Worm (Caenorhabditis elegans) whole organism, L4 larva: ENCODE measurements around the gene T26C12.2.

Source experiments
- D1046.2 ChIP-seq: fragments of 200-800 bp; sonication (Bioruptor generic); IDR thresholded peaks from 2 replicates; pipeline ENCODE4 v1.3.6; 2022; ENCODE audit warnings: missing genetic modification characterization, missing compliant biosample characterization
- F10B5.3 ChIP-seq: sonication (generic microtip); optimal IDR thresholded peaks from 2 replicates; lab custom pipeline; 2016; ENCODE audit warnings: mild to moderate bottlenecking, missing genetic modification characterization, missing compliant biosample characterization
- F44E2.7 ChIP-seq: fragments of 200-800 bp; sonication (Bioruptor generic); IDR thresholded peaks from 2 replicates; pipeline ENCODE4 v2.1.2; 2022; ENCODE audit warnings: missing genetic modification characterization, missing compliant biosample characterization
- Y105C5A.15 ChIP-seq: fragments of 200-800 bp; sonication (Bioruptor generic); IDR thresholded peaks from 2 replicates; pipeline ENCODE4 v1.3.6; 2022; ENCODE audit warnings: missing genetic modification characterization, missing compliant biosample characterization
- cey-2 ChIP-seq: sonication (generic microtip); optimal IDR thresholded peaks from 3 replicates; lab custom pipeline; 2017; ENCODE audit warnings: missing genetic modification characterization, mild to moderate bottlenecking, missing compliant biosample characterization, antibody characterized with exemption, borderline replicate concordance; ENCODE audit not compliant: insufficient read depth
- ctbp-1 ChIP-seq: fragments of 200-800 bp; sonication (Bioruptor generic); IDR thresholded peaks from 2 replicates; pipeline ENCODE4 v1.3.6; 2022; ENCODE audit warnings: missing genetic modification reagents, missing genetic modification characterization, missing compliant biosample characterization
- daf-8 ChIP-seq: fragments of 200-800 bp; sonication (Bioruptor generic); IDR thresholded peaks from 2 replicates; pipeline ENCODE4 v1.3.6; 2022; ENCODE audit warnings: missing genetic modification characterization, missing compliant biosample characterization
- dmd-6 ChIP-seq: fragments of 200-800 bp; sonication (Bioruptor generic); IDR thresholded peaks from 2 replicates; pipeline ENCODE4 v1.3.6; 2022; ENCODE audit warnings: missing genetic modification reagents, missing genetic modification characterization, missing compliant biosample characterization
- dpl-1 ChIP-seq: fragments of 150-350 bp; optimal IDR thresholded peaks from 2 replicates; lab custom pipeline; 2014; ENCODE audit warnings: missing biosample characterization, missing genetic modification reagents, missing genetic modification characterization
- egl-27 ChIP-seq: sonication (generic microtip); optimal IDR thresholded peaks from 3 replicates; lab custom pipeline; 2017; ENCODE audit warnings: missing biosample characterization, missing genetic modification reagents, missing genetic modification characterization
- fos-1 ChIP-seq: fragments of 150-350 bp; optimal IDR thresholded peaks from 2 replicates; lab custom pipeline; 2014; ENCODE audit warnings: missing biosample characterization, missing genetic modification characterization
- gei-8 ChIP-seq: fragments of 200-800 bp; sonication (Bioruptor generic); optimal IDR thresholded peaks from 2 replicates; lab custom pipeline; 2018; ENCODE audit warnings: mild to moderate bottlenecking, missing genetic modification characterization, missing compliant biosample characterization
- hlh-11 ChIP-seq: fragments of 200-800 bp; sonication (Bioruptor generic); optimal IDR thresholded peaks from 2 replicates; lab custom pipeline; 2018; ENCODE audit warnings: mild to moderate bottlenecking, missing genetic modification characterization, missing compliant biosample characterization
- hmg-1.1 ChIP-seq: fragments of 200-800 bp; sonication (Bioruptor generic); IDR thresholded peaks from 2 replicates; pipeline ENCODE4 v1.3.6; 2022; ENCODE audit warnings: missing genetic modification reagents, missing genetic modification characterization, missing compliant biosample characterization
- jun-1 ChIP-seq: fragments of 150-350 bp; optimal IDR thresholded peaks from 2 replicates; lab custom pipeline; 2014; ENCODE audit warnings: missing biosample characterization, missing genetic modification reagents, missing genetic modification characterization
- lin-29 ChIP-seq: fragments of 200-800 bp; sonication (Bioruptor generic); IDR thresholded peaks from 2 replicates; pipeline ENCODE4 v1.3.6; 2022; ENCODE audit warnings: missing genetic modification reagents, missing genetic modification characterization, missing compliant biosample characterization
- lin-38 ChIP-seq: fragments of 200-800 bp; sonication (Bioruptor generic); IDR thresholded peaks from 2 replicates; pipeline ENCODE4 v1.3.6; 2022; ENCODE audit warnings: missing genetic modification reagents, missing genetic modification characterization, missing compliant biosample characterization
- lsy-2 ChIP-seq, 2 experiments: fragments of 150-350 bp in 1 of 2; sonication (generic microtip) in 1 of 2; optimal IDR thresholded peaks; 2 replicates each; lab custom pipeline; 2014 to 2017; ENCODE audit warnings: missing biosample characterization in 2 of 2, missing genetic modification characterization in 2 of 2
- madf-9 ChIP-seq: fragments of 200-800 bp; sonication (Bioruptor generic); conservative IDR thresholded peaks from 2 replicates; pipeline ENCODE4 v1.3.6; 2022; ENCODE audit warnings: missing genetic modification reagents, missing genetic modification characterization, missing compliant biosample characterization
- mxl-3 ChIP-seq: fragments of 200-800 bp; sonication (Bioruptor generic); optimal IDR thresholded peaks from 2 replicates; lab custom pipeline; 2018; ENCODE audit warnings: mild to moderate bottlenecking, missing genetic modification characterization, missing compliant biosample characterization
- nhr-10 ChIP-seq: fragments of 150-350 bp; optimal IDR thresholded peaks from 2 replicates; lab custom pipeline; 2014; ENCODE audit warnings: missing biosample characterization, missing genetic modification characterization
- nhr-111 ChIP-seq: fragments of 200-800 bp; sonication (Bioruptor generic); optimal IDR thresholded peaks from 2 replicates; lab custom pipeline; 2018; ENCODE audit warnings: mild to moderate bottlenecking, missing genetic modification characterization, missing compliant biosample characterization
- nhr-25 ChIP-seq: sonication (generic microtip); optimal IDR thresholded peaks from 2 replicates; lab custom pipeline; 2017; ENCODE audit warnings: missing genetic modification characterization, mild to moderate bottlenecking, missing compliant biosample characterization, antibody characterized with exemption, moderate library complexity, borderline replicate concordance; ENCODE audit not compliant: insufficient read depth
- nhr-6 ChIP-seq: fragments of 150-350 bp; optimal IDR thresholded peaks from 2 replicates; lab custom pipeline; 2014; ENCODE audit warnings: missing biosample characterization, missing genetic modification characterization
- nhr-77 ChIP-seq: fragments of 150-350 bp; optimal IDR thresholded peaks from 2 replicates; lab custom pipeline; 2014; ENCODE audit warnings: missing biosample characterization, missing genetic modification characterization
- pha-4 ChIP-seq, 2 experiments: fragments of 150-350 bp in 1 of 2; fragments of 200-800 bp in 1 of 2; sonication (Bioruptor generic) in 1 of 2; IDR thresholded peaks in 1 of 2; optimal IDR thresholded peaks in 1 of 2; 2 replicates each; pipeline versions ENCODE4 v1.3.6 to Lab custom; 2014 to 2022; ENCODE audit warnings: missing genetic modification characterization in 2 of 2, missing genetic modification reagents in 2 of 2, missing biosample characterization in 1 of 2, missing compliant biosample characterization in 1 of 2
- php-3 ChIP-seq: fragments of 200-800 bp; sonication (Bioruptor generic); IDR thresholded peaks from 2 replicates; pipeline ENCODE4 v1.3.6; 2022; ENCODE audit warnings: missing genetic modification reagents, missing genetic modification characterization, missing compliant biosample characterization
- saeg-2 ChIP-seq: fragments of 200-800 bp; sonication (Bioruptor generic); IDR thresholded peaks from 2 replicates; pipeline ENCODE4 v1.3.6; 2022; ENCODE audit warnings: missing genetic modification reagents, missing genetic modification characterization, missing compliant biosample characterization
- set-16 ChIP-seq: fragments of 200-800 bp; sonication (Bioruptor generic); IDR thresholded peaks from 2 replicates; pipeline ENCODE4 v1.3.6; 2022; ENCODE audit warnings: missing genetic modification reagents, missing genetic modification characterization, missing compliant biosample characterization
- snpc-4 ChIP-seq: fragments of 150-350 bp; optimal IDR thresholded peaks from 2 replicates; lab custom pipeline; 2014; ENCODE audit warnings: missing biosample characterization, missing genetic modification characterization
- zag-1 ChIP-seq: fragments of 150-350 bp; optimal IDR thresholded peaks from 2 replicates; lab custom pipeline; 2014; ENCODE audit warnings: missing biosample characterization, missing genetic modification characterization
- ztf-11 ChIP-seq: fragments of 150-350 bp; optimal IDR thresholded peaks from 2 replicates; lab custom pipeline; 2014; ENCODE audit warnings: missing biosample characterization, missing genetic modification characterization

T26C12.2 gene

DNA sequence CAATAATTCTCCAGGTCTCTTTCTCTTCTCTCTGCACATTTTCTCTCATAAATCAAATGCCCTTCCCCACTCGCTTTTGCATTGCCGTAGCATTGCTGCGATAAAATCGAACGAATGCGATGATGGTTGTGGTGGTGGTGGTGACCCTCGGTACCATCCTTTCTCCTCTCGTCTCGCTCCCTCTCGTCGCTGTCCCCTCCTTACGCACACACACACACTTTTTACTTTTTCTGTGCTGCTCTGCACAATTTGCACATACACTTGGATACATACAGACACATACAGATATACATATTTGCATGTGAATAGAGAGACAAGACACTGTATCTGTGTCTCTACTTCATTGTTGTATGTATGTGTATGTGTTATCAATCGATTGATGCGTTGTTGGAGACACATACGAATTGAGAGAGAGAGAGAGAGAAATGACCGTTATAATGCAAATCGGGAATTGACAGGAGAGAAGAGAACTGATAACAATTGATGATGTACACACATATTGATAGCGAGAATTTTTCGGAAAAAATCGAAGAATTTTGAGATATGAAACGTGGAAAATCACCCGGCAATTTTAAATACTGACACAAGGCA lies 37.9 kb downstream of the T26C12.2 start (continued):
- TF ChIP-seq set-16 (GFP tag; lab: Robert Waterston, UW): 0 out of 2 replicates have a peak, but pooled peaks have one; percentile 5
- peak; percentile 69 for TF ChIP-seq mxl-3 (GFP tag; lab: Kevin White, UChicago)
- no peak for TF ChIP-seq fos-1 (tag; lab: Kevin White, UChicago)
- TF ChIP-seq ctbp-1 (GFP tag; lab: Robert Waterston, UW): no peak
- TF ChIP-seq jun-1 (tag; lab: Kevin White, UChicago): peak; percentile 57
- TF ChIP-seq php-3 (GFP tag; lab: Robert Waterston, UW): peak; percentile 35; the same call in 1 of the 2 replicates
- TF ChIP-seq nhr-10 (tag; lab: Kevin White, UChicago): peak; percentile 5
- TF ChIP-seq egl-27 (tag; lab: Kevin White, UChicago): no peak
- TF ChIP-seq nhr-77 (tag; lab: Kevin White, UChicago): peak; percentile 77
- TF ChIP-seq dpl-1: peak; percentile 39
- peak; percentile 94 for TF ChIP-seq nhr-6 (tag; lab: Kevin White, UChicago)
- TF ChIP-seq daf-8 (GFP tag; lab: Robert Waterston, UW): no peak
- TF ChIP-seq nhr-25 (tag; lab: Kevin White, UChicago): peak; percentile 5
- peak in 1 of 2 experiments; percentile 76 for TF ChIP-seq lsy-2 (tag; optimal IDR thresholded peaks at IDR 0.05; lab: Kevin White, UChicago)
- 0 out of 2 replicates have a peak, but pooled peaks have one; percentile 40 for TF ChIP-seq hmg-1.1
- TF ChIP-seq lin-29 (GFP tag; lab: Robert Waterston, UW): no peak

DNA sequence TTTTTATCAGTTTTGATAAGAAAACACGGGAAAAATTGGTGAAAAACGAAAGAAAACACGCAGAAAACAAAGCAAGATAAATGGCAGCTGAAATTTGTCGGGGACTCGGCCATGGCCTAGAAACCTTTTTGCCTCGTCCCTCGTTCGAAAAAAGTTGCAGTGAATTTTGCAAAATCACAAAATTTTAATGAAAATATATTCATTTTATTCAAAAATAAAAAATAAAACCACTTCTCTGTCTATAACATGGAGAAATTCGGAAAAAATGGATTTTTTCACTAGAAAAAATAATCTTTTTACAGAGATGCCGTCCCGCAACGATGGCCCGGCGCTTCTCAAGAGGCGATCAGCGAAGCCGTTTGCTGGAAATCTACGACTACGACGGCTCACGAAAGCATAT lies 43.4 kb downstream of the T26C12.2 start, which contains the start of gene Y67D8A.2:
Gene Y67D8A.2, plus strand, starts transcription at position 301 of the 400 bp plus-strand sequence.
- TF ChIP-seq hmg-1.1 (no peak), cey-2 (tag; lab: Kevin White, UChicago) (no peak), saeg-2 (no peak), madf-9 (GFP tag; lab: Robert Waterston, UW) (no peak), pha-4 (GFP tag; IDR thresholded peaks at IDR 0.05; lab: Robert Waterston, UW) (no peak), pha-4 (tag; optimal IDR thresholded peaks at IDR 0.05; lab: Kevin White, UChicago) (no peak), set-16 (GFP tag; lab: Robert Waterston, UW) (no peak), F10B5.3 (tag; lab: Kevin White, UChicago) (no peak), Y105C5A.15 (no peak), F44E2.7 (GFP tag; lab: Robert Waterston, UW) (no peak), D1046.2 (no peak), gei-8 (GFP tag; lab: Kevin White, UChicago) (no peak), snpc-4 (tag; lab: Kevin White, UChicago) (no peak), lin-38 (GFP tag; lab: Robert Waterston, UW) (no peak), ztf-11 (tag; lab: Kevin White, UChicago) (no peak), egl-27 (tag; lab: Kevin White, UChicago) (no peak), hlh-11 (no peak), dmd-6 (GFP tag; lab: Robert Waterston, UW) (no peak)

ce11 chrIV:3221158-3221557 lies 44.4 kb downstream of the T26C12.2 start:
- TF ChIP-seq zag-1 (no peak), nhr-111 (GFP tag; lab: Kevin White, UChicago) (no peak)
